Worm (Caenorhabditis elegans) whole organism, L1 larva: Measurements from ENCODE around the gene C02F4.5.

Experiments used
- C16A3.4 ChIP-seq: fragments of 150-350 bp; optimal IDR thresholded peaks from 2 replicates; lab custom pipeline; 2014; ENCODE audit warnings: missing biosample characterization, missing genetic modification characterization
- C34B4.2 ChIP-seq: sonication (generic microtip); optimal IDR thresholded peaks from 2 replicates; lab custom pipeline; 2017; ENCODE audit warnings: mild to moderate bottlenecking, missing genetic modification characterization, missing compliant biosample characterization
- Y116A8C.19 ChIP-seq: sonication (generic microtip); optimal IDR thresholded peaks from 2 replicates; lab custom pipeline; 2016; ENCODE audit warnings: missing compliant biosample characterization, missing genetic modification characterization, borderline replicate concordance
- aha-1 ChIP-seq: fragments of 150-350 bp; optimal IDR thresholded peaks from 2 replicates; lab custom pipeline; 2014; ENCODE audit warnings: missing biosample characterization, missing genetic modification characterization
- ama-1 ChIP-seq: fragments of 150-350 bp; optimal IDR thresholded peaks from 2 replicates; lab custom pipeline; 2014
- ceh-8 ChIP-seq: fragments of 200-800 bp; sonication (Bioruptor generic); optimal IDR thresholded peaks from 2 replicates; lab custom pipeline; 2018; ENCODE audit warnings: mild to moderate bottlenecking, missing genetic modification characterization, moderate library complexity, missing compliant biosample characterization
- ceh-90 ChIP-seq: sonication (generic microtip); optimal IDR thresholded peaks from 2 replicates; lab custom pipeline; 2016; ENCODE audit warnings: missing genetic modification characterization, missing compliant biosample characterization
- ces-1 ChIP-seq: fragments of 150-350 bp; optimal IDR thresholded peaks from 2 replicates; lab custom pipeline; 2014; ENCODE audit warnings: missing biosample characterization, missing genetic modification reagents, missing genetic modification characterization
- efl-1 ChIP-seq, 4 experiments: fragments of 150-350 bp; optimal IDR thresholded peaks in 3 of 4; peaks in 1 of 4; 1 replicate in 1 of 4; 2 replicates in 3 of 4; lab custom pipeline; 2014; ENCODE audit warnings: missing biosample characterization in 2 of 4, missing genetic modification characterization in 2 of 4, missing genetic modification reagents in 2 of 4
- efl-3 ChIP-seq: fragments of 200-800 bp; sonication (Bioruptor generic); optimal IDR thresholded peaks from 2 replicates; lab custom pipeline; 2018; ENCODE audit warnings: mild to moderate bottlenecking, missing genetic modification characterization, missing compliant biosample characterization
- egl-13 ChIP-seq: sonication (generic microtip); optimal IDR thresholded peaks from 2 replicates; lab custom pipeline; 2016; ENCODE audit warnings: missing genotype, missing genetic modification reagents, missing genetic modification characterization, missing compliant biosample characterization
- elt-2 ChIP-seq: sonication (generic microtip); optimal IDR thresholded peaks from 2 replicates; lab custom pipeline; 2016; ENCODE audit warnings: missing genetic modification characterization, mild to moderate bottlenecking, inconsistent platforms, missing compliant biosample characterization, missing genetic modification reagents
- ets-5 ChIP-seq: fragments of 200-800 bp; sonication (Bioruptor generic); IDR thresholded peaks from 2 replicates; pipeline ENCODE4 v1.3.6; 2022; ENCODE audit warnings: missing genetic modification characterization, missing compliant biosample characterization
- fkh-10 ChIP-seq: sonication (generic microtip); optimal IDR thresholded peaks from 2 replicates; lab custom pipeline; 2017; ENCODE audit warnings: missing biosample characterization, missing genetic modification reagents, missing genetic modification characterization
- fkh-4 ChIP-seq: sonication (generic microtip); optimal IDR thresholded peaks from 2 replicates; lab custom pipeline; 2016; ENCODE audit warnings: missing compliant biosample characterization, missing genetic modification characterization, borderline replicate concordance
- fkh-8 ChIP-seq: sonication (generic microtip); optimal IDR thresholded peaks from 2 replicates; lab custom pipeline; 2016; ENCODE audit warnings: mild to moderate bottlenecking, missing genetic modification characterization, missing compliant biosample characterization
- fos-1 ChIP-seq: fragments of 150-350 bp; optimal IDR thresholded peaks from 2 replicates; lab custom pipeline; 2014; ENCODE audit warnings: missing biosample characterization, missing genetic modification characterization
- lin-14 ChIP-seq: fragments of 200-800 bp; sonication (Bioruptor generic); optimal IDR thresholded peaks from 2 replicates; lab custom pipeline; 2018; ENCODE audit warnings: mild to moderate bottlenecking, missing genetic modification characterization, moderate library complexity, missing compliant biosample characterization
- lin-15B ChIP-seq: fragments of 150-350 bp; sonication (generic microtip); optimal IDR thresholded peaks from 3 replicates; lab custom pipeline; 2014; ENCODE audit warnings: missing biosample characterization, missing genetic modification characterization
- lin-35 ChIP-seq, 2 experiments: fragments of 150-350 bp; optimal IDR thresholded peaks; 2 replicates each; lab custom pipeline; 2014; ENCODE audit warnings: missing biosample characterization in 2 of 2, missing genetic modification characterization in 2 of 2, missing genetic modification reagents in 2 of 2
- lsy-2 ChIP-seq, 2 experiments: fragments of 150-350 bp; optimal IDR thresholded peaks; 2 replicates each; lab custom pipeline; 2014; ENCODE audit warnings: missing biosample characterization in 2 of 2, missing genetic modification characterization in 2 of 2
- mef-2 ChIP-seq: fragments of 150-350 bp; optimal IDR thresholded peaks from 2 replicates; lab custom pipeline; 2014; ENCODE audit warnings: missing biosample characterization, missing genetic modification characterization
- mep-1 ChIP-seq: fragments of 150-350 bp; optimal IDR thresholded peaks from 2 replicates; lab custom pipeline; 2014; ENCODE audit warnings: missing biosample characterization, missing genetic modification characterization
- nhr-11 ChIP-seq: fragments of 150-350 bp; optimal IDR thresholded peaks from 2 replicates; lab custom pipeline; 2014; ENCODE audit warnings: missing biosample characterization, missing genetic modification characterization
- nhr-237 ChIP-seq: fragments of 150-350 bp; optimal IDR thresholded peaks from 2 replicates; lab custom pipeline; 2014; ENCODE audit warnings: missing biosample characterization, missing genetic modification characterization
- nhr-47 ChIP-seq: sonication (generic microtip); optimal IDR thresholded peaks from 2 replicates; lab custom pipeline; 2016; ENCODE audit warnings: mild to moderate bottlenecking, missing genetic modification characterization, moderate library complexity, missing compliant biosample characterization
- nhr-71 ChIP-seq: sonication (generic microtip); optimal IDR thresholded peaks from 2 replicates; lab custom pipeline; 2016; ENCODE audit warnings: mild to moderate bottlenecking, missing genetic modification characterization, moderate library complexity, missing compliant biosample characterization
- nhr-84 ChIP-seq: sonication (generic microtip); optimal IDR thresholded peaks from 2 replicates; lab custom pipeline; 2017; ENCODE audit warnings: missing biosample characterization, missing genetic modification characterization
- nhr-85 ChIP-seq: sonication (generic microtip); peaks from one replicate; lab custom pipeline; 2016; ENCODE audit warnings: missing genetic modification characterization, inconsistent platforms, missing compliant biosample characterization
- pax-3 ChIP-seq: fragments of 200-800 bp; sonication (Bioruptor generic); optimal IDR thresholded peaks from 2 replicates; lab custom pipeline; 2018; ENCODE audit warnings: mild to moderate bottlenecking, missing genetic modification characterization, moderate library complexity, missing compliant biosample characterization
- rnt-1 ChIP-seq: sonication (generic microtip); optimal IDR thresholded peaks from 2 replicates; lab custom pipeline; 2016; ENCODE audit warnings: mild to moderate bottlenecking, missing genetic modification characterization, moderate library complexity, missing compliant biosample characterization
- snpc-4 ChIP-seq: fragments of 150-350 bp; optimal IDR thresholded peaks from 2 replicates; lab custom pipeline; 2014; ENCODE audit warnings: missing biosample characterization, missing genetic modification characterization
- snu-23 ChIP-seq: sonication (generic microtip); optimal IDR thresholded peaks from 2 replicates; lab custom pipeline; 2016; ENCODE audit warnings: missing genetic modification characterization, missing compliant biosample characterization
- unc-130 ChIP-seq: fragments of 150-350 bp; optimal IDR thresholded peaks from 2 replicates; lab custom pipeline; 2017; ENCODE audit warnings: missing biosample characterization, missing genetic modification characterization, inconsistent platforms
- unc-62 ChIP-seq: fragments of 150-350 bp; optimal IDR thresholded peaks from 2 replicates; lab custom pipeline; 2014; ENCODE audit warnings: missing biosample characterization, missing genetic modification reagents, missing genetic modification characterization
- unc-86 ChIP-seq: sonication (generic microtip); optimal IDR thresholded peaks from 2 replicates; lab custom pipeline; 2016; ENCODE audit warnings: missing genetic modification characterization, missing compliant biosample characterization
- vab-15 ChIP-seq: sonication (generic microtip); optimal IDR thresholded peaks from 2 replicates; lab custom pipeline; 2017; ENCODE audit warnings: missing genotype, mild to moderate bottlenecking, missing genetic modification characterization, missing compliant biosample characterization
- xbp-1 ChIP-seq: sonication (generic microtip); optimal IDR thresholded peaks from 2 replicates; lab custom pipeline; 2016; ENCODE audit warnings: missing genetic modification characterization, missing compliant biosample characterization
- zip-4 ChIP-seq: fragments of 200-800 bp; sonication (Bioruptor generic); optimal IDR thresholded peaks from 2 replicates; lab custom pipeline; 2018; ENCODE audit warnings: mild to moderate bottlenecking, missing genetic modification characterization, moderate library complexity, missing compliant biosample characterization
- ztf-11 ChIP-seq, 2 experiments: sonication (generic microtip); optimal IDR thresholded peaks; 2 replicates each; lab custom pipeline; 2016 to 2017; ENCODE audit warnings: missing genetic modification characterization in 2 of 2, missing biosample characterization in 1 of 2, missing compliant biosample characterization in 1 of 2

Gene C02F4.5

ce11 chrIV:10481695-10482094 lies 42.2 kb downstream of the C02F4.5 start, which contains the start of gene egl-21 (continued):
- no peak for TF ChIP-seq elt-2 (tag; lab: Kevin White, UChicago)
- no peak for TF ChIP-seq ceh-90 (tag; lab: Kevin White, UChicago)
- no peak for TF ChIP-seq nhr-85 (tag; lab: Kevin White, UChicago)
- no peak for TF ChIP-seq C34B4.2 (tag; lab: Kevin White, UChicago)
- TF ChIP-seq fos-1 (tag; lab: Kevin White, UChicago) = peak; percentile 14
- TF ChIP-seq ces-1 (GFP tag; lab: Kevin White, UChicago) = no peak
- peak in 1 of 2 experiments; percentile 53 for TF ChIP-seq lin-35 (GFP tag; optimal IDR thresholded peaks at IDR 0.05; lab: Kevin White, UChicago)
- TF ChIP-seq ztf-11 (tag; optimal IDR thresholded peaks at IDR 0.05; lab: Kevin White, UChicago) = peak in 1 of 2 experiments; percentile 18
- TF ChIP-seq lsy-2 (tag; optimal IDR thresholded peaks at IDR 0.05; lab: Kevin White, UChicago) = peak; percentile 16 to 68
- TF ChIP-seq Y116A8C.19 (tag; lab: Kevin White, UChicago) = no peak
- no peak for TF ChIP-seq aha-1 (tag; lab: Kevin White, UChicago)
- peak; percentile 38 for TF ChIP-seq nhr-11 (tag; lab: Kevin White, UChicago)
- TF ChIP-seq efl-1 (optimal IDR thresholded peaks at IDR 0.05; lab: Kevin White, UChicago) = peak; percentile 36 to 45
- TF ChIP-seq efl-1 (GFP tag; optimal IDR thresholded peaks at IDR 0.05 in 1 of 2; lab: Kevin White, UChicago) = no peak
- peak; percentile 12 for TF ChIP-seq rnt-1 (tag; lab: Kevin White, UChicago)
- TF ChIP-seq unc-130 (tag; lab: Kevin White, UChicago) = no peak
- peak; percentile 45 for TF ChIP-seq mep-1 (tag; lab: Kevin White, UChicago)
- TF ChIP-seq nhr-47 (tag; lab: Kevin White, UChicago) = peak; percentile 80
- TF ChIP-seq nhr-71 (tag; lab: Kevin White, UChicago) = peak; percentile 83
- TF ChIP-seq ceh-8 (GFP tag; lab: Kevin White, UChicago) = peak; percentile 0
- TF ChIP-seq efl-3 = no peak
- no peak for TF ChIP-seq lin-15B (tag; lab: Kevin White, UChicago)
- peak; percentile 59 for TF ChIP-seq mef-2 (tag; lab: Kevin White, UChicago)
- peak; percentile 93 for TF ChIP-seq lin-14 (GFP tag; lab: Kevin White, UChicago)
- peak; percentile 10 for TF ChIP-seq snpc-4 (tag; lab: Kevin White, UChicago)
- TF ChIP-seq C16A3.4 (tag; lab: Kevin White, UChicago) = peak; percentile 6
- TF ChIP-seq fkh-10 (GFP tag; lab: Kevin White, UChicago) = peak; percentile 82
- TF ChIP-seq zip-4 = peak; percentile 7
- TF ChIP-seq ets-5 = no peak
- peak; percentile 95 for TF ChIP-seq fkh-8 (tag; lab: Kevin White, UChicago)
- TF ChIP-seq unc-62 (GFP tag; lab: Kevin White, UChicago) = no peak
- no peak for TF ChIP-seq fkh-4 (tag; lab: Kevin White, UChicago)
- TF ChIP-seq egl-13 = peak; percentile 81
- TF ChIP-seq snu-23 (GFP tag; lab: Kevin White, UChicago) = peak; percentile 56
- TF ChIP-seq pax-3 (tag; lab: Kevin White, UChicago) = peak; percentile 60
- TF ChIP-seq vab-15 (tag; lab: Kevin White, UChicago) = no peak
- TF ChIP-seq nhr-237 (tag; lab: Kevin White, UChicago) = no peak
- TF ChIP-seq unc-86 (tag; lab: Kevin White, UChicago) = peak; percentile 82

ce11 chrIV:10475234-10475633 lies 48.7 kb downstream of the C02F4.5 start:
- TF ChIP-seq xbp-1 (tag; lab: Kevin White, UChicago) = no peak
- no peak for TF ChIP-seq ama-1 (lab: Kevin White, UChicago)
- TF ChIP-seq mef-2 (tag; lab: Kevin White, UChicago) = no peak
- TF ChIP-seq nhr-11 (tag; lab: Kevin White, UChicago) = no peak
- TF ChIP-seq nhr-84 (tag; lab: Kevin White, UChicago) = no peak
- TF ChIP-seq snu-23 (GFP tag; lab: Kevin White, UChicago) = no peak
